Worm (Caenorhabditis elegans): ENCODE data around the gene fkh-8.

DNA sequence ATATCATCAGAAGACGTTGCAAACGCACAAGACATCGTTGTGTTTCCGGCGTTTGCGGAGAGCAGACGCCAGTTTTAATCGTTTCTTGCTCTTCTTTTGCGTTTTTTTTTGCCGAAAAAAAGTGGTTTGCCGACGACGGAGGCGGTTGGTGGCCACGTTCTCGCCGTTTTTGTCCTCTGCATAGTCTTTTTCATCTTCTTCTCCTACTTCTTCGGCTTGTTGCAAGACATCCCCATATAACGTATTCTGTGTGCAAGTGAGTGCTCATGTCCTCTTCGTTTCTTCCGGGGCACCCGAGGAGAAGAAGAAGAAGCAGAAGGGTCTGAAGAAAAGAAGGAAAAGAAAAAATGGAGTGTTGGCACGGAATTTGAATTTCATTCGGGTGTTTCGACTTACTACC lies 16.2 kb downstream of the fkh-8 start:
- TF ChIP-seq nhr-25 (tag; optimal IDR thresholded peaks at IDR 0.05) = no peak
- no peak for TF ChIP-seq ceh-9 (tag; optimal IDR thresholded peaks at IDR 0.05)
- TF ChIP-seq nhr-76 (tag; optimal IDR thresholded peaks at IDR 0.05) = no peak
- no peak for TF ChIP-seq snpc-4 (tag; optimal IDR thresholded peaks at IDR 0.05)
- TF ChIP-seq tbx-2 (tag; optimal IDR thresholded peaks at IDR 0.05) = no peak
- TF ChIP-seq lin-39 (tag; optimal IDR thresholded peaks at IDR 0.05) = peak; percentile 31
- TF ChIP-seq skn-1 (tag; optimal IDR thresholded peaks at IDR 0.05) = no peak
- TF ChIP-seq mdl-1 (tag; optimal IDR thresholded peaks at IDR 0.05) = no peak
- TF ChIP-seq ztf-4 (tag; optimal IDR thresholded peaks at IDR 0.05) = no peak
- peak; percentile 20 for TF ChIP-seq hmg-11 (tag; optimal IDR thresholded peaks at IDR 0.05)
- TF ChIP-seq nhr-237 (tag; optimal IDR thresholded peaks at IDR 0.05) = no peak
- no peak for TF ChIP-seq R02D3.7 (tag; optimal IDR thresholded peaks at IDR 0.05)

Data from whole organism, L3 larva.